Worm (Caenorhabditis elegans): Measurements from ENCODE around the gene T01D1.4.

- TF ChIP-seq ztf-4 (tag; optimal IDR thresholded peaks at IDR 0.05): no peak
- TF ChIP-seq unc-39 (tag; optimal IDR thresholded peaks at IDR 0.05): no peak
Observed at ce11 chrII:178146-178545, 747 bp downstream of the T01D1.4 start.

All from whole organism, L2 larva.